Worm (Caenorhabditis elegans): ENCODE results near the gene F08H9.2.

ce11 chrV:14424958-14425492, 35.4 kb upstream of the F08H9.2 start, which contains the start of gene rrsr-1:
- TF ChIP-seq him-1 (tag; optimal IDR thresholded peaks at IDR 0.05) (no peak), W03F9.2 (tag; optimal IDR thresholded peaks at IDR 0.05) (no peak)

All from whole organism, L4/young adult.